Fruit fly (Drosophila melanogaster): ENCODE results near the gene CG7203.
A peak's percentile ranks its signal among the peaks of the same experiment; 100 is the strongest.
"Not testable (repeated sequence)": the region's sequence is repeated elsewhere in the genome, so short reads cannot be mapped to it uniquely, and the experiment has no call there.

CG7203 gene

dm6 chr2L:7777979-7778692, 25.1 kb upstream of the CG7203 start, which contains the start of gene CG7179:
TSS of gene CG7179 (minus strand) at chr2L:7778029.
- TF ChIP-seq EcR (GFP tag; optimal IDR thresholded peaks at IDR 0.05) = no peak

- no peak for TF ChIP-seq psq (optimal IDR thresholded peaks at IDR 0.05)
- no peak for TF ChIP-seq EcR (GFP tag; optimal IDR thresholded peaks at IDR 0.05)
- no peak for TF ChIP-seq Dll (optimal IDR thresholded peaks at IDR 0.05)
- TF ChIP-seq usp (GFP tag; optimal IDR thresholded peaks at IDR 0.05) = no peak
- no peak for TF ChIP-seq pan (optimal IDR thresholded peaks at IDR 0.05)
- TF ChIP-seq CG8478 (optimal IDR thresholded peaks at IDR 0.05) = no peak
Observed at dm6 chr2L:7775260-7775659, 22.3 kb upstream of the CG7203 start.

dm6 chr2L:7771891-7772290, 18.9 kb upstream of the CG7203 start:
- TF ChIP-seq psq (optimal IDR thresholded peaks at IDR 0.05) (no peak), pan (optimal IDR thresholded peaks at IDR 0.05) (no peak), EcR (GFP tag; optimal IDR thresholded peaks at IDR 0.05) (no peak), usp (GFP tag; optimal IDR thresholded peaks at IDR 0.05) (no peak), CG8478 (optimal IDR thresholded peaks at IDR 0.05) (no peak), Dll (optimal IDR thresholded peaks at IDR 0.05) (no peak)

dm6 chr2L:7767328-7767727, 14.3 kb upstream of the CG7203 start, which contains the start of gene CG7191:
TSS of gene CG7191 (plus strand) at chr2L:7767628.
- no peak for TF ChIP-seq pan (optimal IDR thresholded peaks at IDR 0.05)
- no peak for TF ChIP-seq CG8478 (optimal IDR thresholded peaks at IDR 0.05)
- TF ChIP-seq Dll (optimal IDR thresholded peaks at IDR 0.05) = no peak
- no peak for TF ChIP-seq EcR (GFP tag; optimal IDR thresholded peaks at IDR 0.05)
- TF ChIP-seq usp (GFP tag; optimal IDR thresholded peaks at IDR 0.05) = no peak
- TF ChIP-seq psq (optimal IDR thresholded peaks at IDR 0.05) = no peak

dm6 chr2L:7756835-7757234, 3.8 kb upstream of the CG7203 start:
- TF ChIP-seq psq (optimal IDR thresholded peaks at IDR 0.05) (no peak), pan (optimal IDR thresholded peaks at IDR 0.05) (no peak), Dll (optimal IDR thresholded peaks at IDR 0.05) (no peak), CG8478 (optimal IDR thresholded peaks at IDR 0.05) (no peak), EcR (GFP tag; optimal IDR thresholded peaks at IDR 0.05) (no peak), usp (GFP tag; optimal IDR thresholded peaks at IDR 0.05) (no peak)

dm6 chr2L:7754539-7754938, 1.6 kb upstream of the CG7203 start:
- no peak for TF ChIP-seq EcR (GFP tag; optimal IDR thresholded peaks at IDR 0.05)
- no peak for TF ChIP-seq usp (GFP tag; optimal IDR thresholded peaks at IDR 0.05)
- TF ChIP-seq psq (optimal IDR thresholded peaks at IDR 0.05) = no peak
- no peak for TF ChIP-seq Dll (optimal IDR thresholded peaks at IDR 0.05)
- no peak for TF ChIP-seq pan (optimal IDR thresholded peaks at IDR 0.05)
- no peak for TF ChIP-seq CG8478 (optimal IDR thresholded peaks at IDR 0.05)

- TF ChIP-seq CG8478 (optimal IDR thresholded peaks at IDR 0.05) (no peak), Dll (optimal IDR thresholded peaks at IDR 0.05) (no peak), usp (GFP tag; optimal IDR thresholded peaks at IDR 0.05) (no peak), pan (optimal IDR thresholded peaks at IDR 0.05) (no peak), EcR (GFP tag; optimal IDR thresholded peaks at IDR 0.05) (no peak)
Observed at dm6 chr2L:7753874-7754273, 888 bp upstream of the CG7203 start, which contains the start of gene CG46025. TSS of gene CG46025 (plus strand) at chr2L:7754174.

- TF ChIP-seq EcR (GFP tag; optimal IDR thresholded peaks at IDR 0.05) (peak in 1 of 2 experiments; percentile 72), pan (optimal IDR thresholded peaks at IDR 0.05) (no peak), psq (optimal IDR thresholded peaks at IDR 0.05) (no peak), Dll (optimal IDR thresholded peaks at IDR 0.05) (no peak)
Observed at dm6 chr2L:7750631-7751161, 2.3 kb downstream of the CG7203 start.

- TF ChIP-seq pan (optimal IDR thresholded peaks at IDR 0.05) (no peak), psq (optimal IDR thresholded peaks at IDR 0.05) (no peak), Dll (optimal IDR thresholded peaks at IDR 0.05) (no peak), EcR (GFP tag; optimal IDR thresholded peaks at IDR 0.05) (no peak), CG8478 (optimal IDR thresholded peaks at IDR 0.05) (no peak), usp (GFP tag; optimal IDR thresholded peaks at IDR 0.05) (no peak)
Observed at dm6 chr2L:7746975-7747374, 6.0 kb downstream of the CG7203 start, which contains the start of gene ATPsynGL. TSS of gene ATPsynGL (plus strand) at chr2L:7747275.

- TF ChIP-seq psq (optimal IDR thresholded peaks at IDR 0.05) = no peak
- no peak for TF ChIP-seq EcR (GFP tag; optimal IDR thresholded peaks at IDR 0.05)
- no peak for TF ChIP-seq usp (GFP tag; optimal IDR thresholded peaks at IDR 0.05)
- TF ChIP-seq Dll (optimal IDR thresholded peaks at IDR 0.05) = no peak
Observed at dm6 chr2L:7744739-7745138, 8.2 kb downstream of the CG7203 start, which contains the start of gene CG7214. TSS of gene CG7214 (minus strand) at chr2L:7744839.

dm6 chr2L:7744208-7744607, 8.8 kb downstream of the CG7203 start:
- no peak for TF ChIP-seq EcR (GFP tag; optimal IDR thresholded peaks at IDR 0.05)

dm6 chr2L:7741437-7741836, 11.5 kb downstream of the CG7203 start, which contains the start of gene Acp1:
TSS of gene Acp1 (minus strand) at chr2L:7741537.
- no peak for TF ChIP-seq EcR (GFP tag; optimal IDR thresholded peaks at IDR 0.05)
- TF ChIP-seq usp (GFP tag; optimal IDR thresholded peaks at IDR 0.05) = no peak

- not testable (repeated sequence) for TF ChIP-seq EcR (GFP tag; optimal IDR thresholded peaks at IDR 0.05); usp (GFP tag; optimal IDR thresholded peaks at IDR 0.05); CG8478 (optimal IDR thresholded peaks at IDR 0.05)
Observed at dm6 chr2L:7738709-7739108, 14.3 kb downstream of the CG7203 start, which contains the start of gene CG31904. TSS of gene CG31904 (minus strand) at chr2L:7738809.
